Worm (Caenorhabditis elegans): ENCODE results near the gene aakg-1.

The aakg-1 gene

DNA sequence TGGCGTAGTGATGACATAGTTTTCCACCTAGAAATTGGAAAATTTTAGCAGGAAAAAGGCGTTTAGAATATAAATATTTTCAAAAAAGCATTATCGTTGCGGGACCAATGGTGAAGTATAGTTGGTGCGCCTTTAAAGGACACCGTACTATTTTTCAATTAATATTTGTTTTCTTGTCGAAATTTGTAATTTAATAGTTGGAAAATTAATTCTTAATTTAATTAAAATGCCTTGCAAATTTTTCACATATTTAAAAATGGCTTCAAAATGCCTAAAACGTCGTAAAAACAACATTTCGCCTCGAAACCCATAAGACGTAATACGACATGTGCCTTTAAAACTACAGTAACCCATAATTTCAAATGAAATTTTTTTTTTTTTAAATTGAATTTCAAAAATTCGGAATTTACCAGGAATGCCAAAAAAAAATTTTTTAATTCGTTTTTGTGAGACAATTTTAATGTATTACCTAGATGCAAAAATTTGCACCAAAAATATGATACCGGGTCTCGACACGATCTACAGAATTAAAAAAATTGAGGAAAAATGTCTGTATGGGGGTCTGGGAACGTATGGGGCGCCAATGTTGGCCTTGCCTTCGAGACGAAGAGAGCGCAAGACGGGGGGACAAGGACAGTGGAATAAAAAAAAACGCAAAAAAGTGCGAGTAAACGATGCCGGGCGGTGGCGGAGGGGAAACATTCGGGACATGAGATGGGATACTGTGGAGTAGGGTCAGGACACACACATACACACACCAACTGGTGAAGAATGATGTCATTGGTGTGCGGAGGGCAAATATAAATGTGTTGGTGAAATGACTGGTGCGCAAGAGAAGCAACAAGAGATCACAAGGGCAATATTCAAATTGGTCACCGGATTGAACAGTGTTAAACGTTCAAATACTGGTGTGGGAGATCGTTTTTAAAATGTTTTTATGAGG lies at the start of gene aakg-1:
TSS of gene aakg-1 (minus strand) at position 52 of the 943 bp plus-strand sequence.
- no peak for TF ChIP-seq W03F9.2 (tag; optimal IDR thresholded peaks at IDR 0.05)
- TF ChIP-seq dao-5 (tag; optimal IDR thresholded peaks at IDR 0.05) = no peak
- no peak for TF ChIP-seq him-1 (tag; optimal IDR thresholded peaks at IDR 0.05)

- no peak for TF ChIP-seq him-1 (tag; optimal IDR thresholded peaks at IDR 0.05)
- TF ChIP-seq W03F9.2 (tag; optimal IDR thresholded peaks at IDR 0.05) = no peak
- no peak for TF ChIP-seq dao-5 (tag; optimal IDR thresholded peaks at IDR 0.05)
Observed at ce11 chrIII:12624466-12624865, 49.3 kb upstream of the aakg-1 start, which contains the start of gene gtf-2A2. gtf-2A2 (plus strand) TSS chrIII:12624766.

- TF ChIP-seq dao-5 (tag; optimal IDR thresholded peaks at IDR 0.05) (no peak), W03F9.2 (tag; optimal IDR thresholded peaks at IDR 0.05) (peak; percentile 16)
Observed at ce11 chrIII:12616990-12617393, 41.8 kb upstream of the aakg-1 start.

DNA sequence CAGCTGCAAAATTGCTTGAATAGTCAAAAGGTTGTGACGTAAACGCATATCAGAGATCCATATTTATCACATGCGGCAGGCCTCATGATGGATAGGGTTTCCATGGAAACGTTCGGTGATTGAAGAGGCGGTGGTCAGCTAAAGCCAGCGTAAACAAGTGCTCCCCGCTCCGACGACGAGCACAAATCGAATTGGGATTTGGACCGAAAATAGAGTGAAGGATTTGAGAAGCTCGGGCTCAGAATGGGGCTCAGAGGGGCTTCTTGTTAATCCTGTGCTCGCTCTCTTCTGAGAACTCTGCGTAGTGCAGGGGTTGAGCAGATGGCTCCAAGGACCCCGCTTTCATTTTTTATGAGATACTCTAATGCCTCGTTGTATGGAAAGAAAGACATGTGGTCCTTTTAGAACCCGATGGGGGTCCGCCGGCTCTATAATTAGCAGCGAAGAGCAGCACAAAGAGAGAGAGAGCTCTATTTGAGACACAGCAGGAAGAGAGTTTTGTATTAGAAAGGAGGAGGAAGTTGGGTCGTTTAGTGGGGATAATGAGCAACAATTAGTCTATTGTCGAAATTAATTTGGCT lies 40.7 kb upstream of the aakg-1 start:
- TF ChIP-seq W03F9.2 (tag; optimal IDR thresholded peaks at IDR 0.05) (no peak), dao-5 (tag; optimal IDR thresholded peaks at IDR 0.05) (no peak), him-1 (tag; optimal IDR thresholded peaks at IDR 0.05) (no peak)

- TF ChIP-seq dao-5 (tag; optimal IDR thresholded peaks at IDR 0.05) (peak; percentile 27), him-1 (tag; optimal IDR thresholded peaks at IDR 0.05) (peak; percentile 9), W03F9.2 (tag; optimal IDR thresholded peaks at IDR 0.05) (peak; percentile 31)
Observed at ce11 chrIII:12614669-12615451, 39.7 kb upstream of the aakg-1 start.

- TF ChIP-seq W03F9.2 (tag; optimal IDR thresholded peaks at IDR 0.05) = no peak
- no peak for TF ChIP-seq dao-5 (tag; optimal IDR thresholded peaks at IDR 0.05)
- TF ChIP-seq him-1 (tag; optimal IDR thresholded peaks at IDR 0.05) = no peak
Observed at ce11 chrIII:12614161-12614560, 39.0 kb upstream of the aakg-1 start.

- TF ChIP-seq dao-5 (tag; optimal IDR thresholded peaks at IDR 0.05) (no peak), him-1 (tag; optimal IDR thresholded peaks at IDR 0.05) (no peak), W03F9.2 (tag; optimal IDR thresholded peaks at IDR 0.05) (no peak)
Observed at ce11 chrIII:12613138-12613915, 38.1 kb upstream of the aakg-1 start.

- TF ChIP-seq dao-5 (tag; optimal IDR thresholded peaks at IDR 0.05) (no peak), W03F9.2 (tag; optimal IDR thresholded peaks at IDR 0.05) (peak; percentile 92), him-1 (tag; optimal IDR thresholded peaks at IDR 0.05) (peak; percentile 95)
Observed at ce11 chrIII:12612519-12612935, 37.3 kb upstream of the aakg-1 start.

- no peak for TF ChIP-seq W03F9.2 (tag; optimal IDR thresholded peaks at IDR 0.05)
- TF ChIP-seq dao-5 (tag; optimal IDR thresholded peaks at IDR 0.05) = no peak
- TF ChIP-seq him-1 (tag; optimal IDR thresholded peaks at IDR 0.05) = no peak
Observed at ce11 chrIII:12611414-12611813, 36.2 kb upstream of the aakg-1 start.

DNA sequence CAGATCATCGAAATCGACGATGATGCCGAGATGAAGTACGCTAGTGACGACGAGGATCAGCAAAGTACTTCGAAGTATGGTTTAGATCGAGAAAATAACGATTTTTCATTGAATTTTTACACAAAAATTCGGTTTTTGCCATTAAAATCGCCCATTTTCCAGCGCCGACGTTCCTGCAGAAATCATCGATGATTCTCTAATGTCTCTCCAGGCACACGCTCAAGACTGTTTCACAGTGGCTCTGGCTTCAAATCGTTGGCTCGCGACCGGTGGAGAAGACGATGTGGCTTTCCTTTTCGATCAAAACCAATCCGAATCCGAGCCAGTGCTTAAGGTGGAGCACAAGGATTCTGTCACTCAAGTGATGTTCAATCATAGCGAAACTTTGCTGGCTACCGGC lies 34.2 kb upstream of the aakg-1 start:
- TF ChIP-seq W03F9.2 (tag; optimal IDR thresholded peaks at IDR 0.05) (no peak), dao-5 (tag; optimal IDR thresholded peaks at IDR 0.05) (no peak), him-1 (tag; optimal IDR thresholded peaks at IDR 0.05) (no peak)

DNA sequence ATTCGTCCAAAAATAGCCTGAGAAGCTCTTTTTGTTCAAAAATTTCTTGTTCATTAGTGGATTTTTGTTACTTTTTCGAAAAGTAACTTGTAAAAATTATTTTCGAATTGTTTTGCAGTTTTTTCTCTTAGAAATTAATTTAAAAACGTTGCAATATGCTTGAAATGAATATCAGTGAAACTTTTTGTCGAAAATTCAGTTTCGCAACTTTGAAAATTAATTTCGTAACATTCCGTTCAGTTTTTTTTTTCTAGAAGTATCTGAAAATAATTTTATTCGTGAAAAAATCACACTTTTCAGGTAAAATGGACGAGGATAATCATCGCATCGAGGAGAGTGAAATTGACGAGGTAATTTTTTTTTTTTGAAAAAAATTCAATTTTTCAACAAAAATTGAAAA lies 33.8 kb upstream of the aakg-1 start, which contains the start of gene Y111B2A.12:
TSS of gene Y111B2A.12 (plus strand) at position 301 of the 400 bp plus-strand sequence.
- TF ChIP-seq W03F9.2 (tag; optimal IDR thresholded peaks at IDR 0.05) (no peak), him-1 (tag; optimal IDR thresholded peaks at IDR 0.05) (no peak), dao-5 (tag; optimal IDR thresholded peaks at IDR 0.05) (no peak)

- TF ChIP-seq him-1 (tag; optimal IDR thresholded peaks at IDR 0.05) (peak; percentile 90), W03F9.2 (tag; optimal IDR thresholded peaks at IDR 0.05) (peak; percentile 86), dao-5 (tag; optimal IDR thresholded peaks at IDR 0.05) (no peak)
Observed at ce11 chrIII:12608220-12608958, 33.2 kb upstream of the aakg-1 start, which contains the start of gene epc-1. epc-1 (minus strand) TSS chrIII:12608586.
